Fruit fly (Drosophila melanogaster) S2 (cell line): ENCODE data around the gene Adgf-D.

ENCODE experiments used
- CG8478 ChIP-seq: fragments of >200 bp; optimal IDR thresholded peaks from 2 replicates; lab custom pipeline; 2018
- CTCF ChIP-seq, 2 experiments: fragments of >200 bp; optimal IDR thresholded peaks; 2 replicates each; lab custom pipeline; 2018

dm6 chr3R:13728897-13729296 lies 23.7 kb upstream of the Adgf-D start:
- TF ChIP-seq CG8478 (lab: Kevin White, UChicago) (no peak), CTCF (optimal IDR thresholded peaks at IDR 0.05; lab: Kevin White, UChicago) (no peak)
